Worm (Caenorhabditis elegans): Measurements from ENCODE around the gene T22C8.4.

The T22C8.4 gene

DNA sequence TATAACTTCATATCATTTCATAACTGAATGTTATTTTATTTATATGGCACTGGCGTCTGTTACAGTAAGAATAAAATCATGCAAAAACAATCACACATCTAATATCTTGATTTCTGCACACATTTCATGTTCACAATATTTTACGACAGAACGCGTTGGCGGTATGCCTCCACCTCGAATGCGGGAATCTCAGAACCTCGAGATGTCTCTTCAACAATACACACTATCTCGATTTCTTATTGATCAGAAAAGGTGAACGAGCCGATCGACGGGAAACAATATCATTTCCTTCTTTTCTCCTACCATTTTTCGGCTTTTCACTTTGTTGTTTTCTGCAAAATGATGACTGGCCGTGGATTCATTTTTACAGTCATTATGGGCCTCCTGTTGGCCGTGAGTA, 15.6 kb downstream of the T22C8.4 start, which contains the start of gene F28C6.10:
Gene F28C6.10, plus strand, starts transcription at position 301 of the 400 bp plus-strand sequence.
- TF ChIP-seq nhr-23 (tag; optimal IDR thresholded peaks at IDR 0.05) (no peak), sem-4 (tag; optimal IDR thresholded peaks at IDR 0.05) (no peak), peb-1 (tag; optimal IDR thresholded peaks at IDR 0.05) (no peak), fos-1 (tag; optimal IDR thresholded peaks at IDR 0.05) (no peak), lin-39 (tag; optimal IDR thresholded peaks at IDR 0.05) (no peak), lin-13 (GFP tag; optimal IDR thresholded peaks at IDR 0.05) (no peak), F13H6.1 (tag; optimal IDR thresholded peaks at IDR 0.05) (no peak), nhr-129 (tag; optimal IDR thresholded peaks at IDR 0.05) (no peak), ztf-11 (tag; optimal IDR thresholded peaks at IDR 0.05) (no peak), Y55F3AM.14 (GFP tag; optimal IDR thresholded peaks at IDR 0.05) (no peak), gmeb-1 (tag; optimal IDR thresholded peaks at IDR 0.05) (no peak), snpc-4 (tag; optimal IDR thresholded peaks at IDR 0.05) (no peak), aly-2 (tag; optimal IDR thresholded peaks at IDR 0.05) (no peak), sma-3 (GFP tag; optimal IDR thresholded peaks at IDR 0.05) (no peak), blmp-1 (tag; optimal IDR thresholded peaks at IDR 0.05; ENCODE audit: insufficient read depth) (no peak)

DNA sequence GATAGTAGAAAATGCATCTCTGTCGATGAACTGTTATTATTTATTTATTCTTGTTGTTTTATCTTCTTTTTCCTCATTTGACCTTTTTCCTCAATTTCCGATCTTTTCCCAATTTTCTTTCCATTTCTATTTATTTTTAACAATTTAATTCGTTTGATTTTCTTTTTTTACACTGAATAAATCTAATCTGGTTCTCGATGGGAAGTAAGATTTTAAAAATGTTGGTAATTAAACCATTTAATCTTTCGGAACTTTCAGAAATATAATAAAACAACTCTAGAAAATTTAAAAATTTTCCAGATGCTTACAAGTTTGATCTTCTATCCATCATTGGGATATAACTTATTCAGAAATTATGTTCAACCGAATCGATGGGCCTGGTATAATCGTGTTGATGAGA, 16.7 kb downstream of the T22C8.4 start, which contains the start of gene F28C6.8:
Gene F28C6.8, plus strand, starts transcription at position 301 of the 400 bp plus-strand sequence.
- TF ChIP-seq dmd-4 (tag; optimal IDR thresholded peaks at IDR 0.05) (no peak), unc-55 (GFP tag; optimal IDR thresholded peaks at IDR 0.05) (no peak), alr-1 (tag; optimal IDR thresholded peaks at IDR 0.05) (no peak), nhr-10 (tag; optimal IDR thresholded peaks at IDR 0.05) (no peak), lin-13 (GFP tag; optimal IDR thresholded peaks at IDR 0.05) (no peak), ceh-16 (tag; optimal IDR thresholded peaks at IDR 0.05) (no peak)

DNA sequence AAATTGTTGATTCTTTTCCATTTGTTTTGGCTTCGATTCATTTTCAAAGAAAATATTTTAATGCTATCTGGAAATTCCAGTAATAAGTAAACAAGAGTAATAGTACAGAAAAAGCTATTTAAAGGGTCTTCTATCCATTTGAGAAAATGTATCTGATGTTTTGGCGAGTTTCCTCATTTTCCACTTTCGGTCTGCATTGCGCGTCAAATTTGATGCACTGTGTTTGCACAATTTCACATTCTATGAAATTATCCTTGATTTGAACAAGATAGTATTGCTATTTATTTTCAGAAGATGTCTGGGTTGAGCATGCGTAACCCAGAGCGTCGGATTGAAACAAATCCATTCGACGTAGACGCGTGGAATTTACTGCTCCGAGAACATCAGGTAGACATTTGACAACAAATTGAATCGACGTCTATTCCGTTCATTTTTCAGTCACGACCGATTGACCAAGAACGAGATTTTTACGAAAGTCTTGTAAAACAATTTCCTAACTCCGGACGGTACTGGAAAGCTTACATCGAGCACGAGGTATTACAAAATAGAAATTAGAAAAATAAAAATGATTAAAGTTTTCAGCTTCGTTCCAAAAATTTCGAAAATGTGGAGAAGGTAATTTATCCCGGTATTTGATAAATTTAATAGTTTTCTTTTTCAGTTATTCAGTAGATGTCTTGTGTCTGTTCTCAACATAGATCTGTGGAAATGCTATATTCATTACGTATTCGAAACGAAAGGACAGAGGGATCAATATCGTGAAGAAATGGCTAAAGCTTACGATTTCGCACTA, 19.5 kb downstream of the T22C8.4 start, which contains the start of gene suf-1:
Gene suf-1, plus strand, starts transcription at position 280 of the 793 bp plus-strand sequence.
- TF ChIP-seq fos-1 (tag; optimal IDR thresholded peaks at IDR 0.05) = peak; percentile 9
- TF ChIP-seq sma-3 (GFP tag; optimal IDR thresholded peaks at IDR 0.05) = no peak
- no peak for TF ChIP-seq nhr-23 (tag; optimal IDR thresholded peaks at IDR 0.05)
- peak; percentile 36 for TF ChIP-seq crh-2 (tag; optimal IDR thresholded peaks at IDR 0.05)
- TF ChIP-seq ama-1 (optimal IDR thresholded peaks at IDR 0.05) = no peak
- TF ChIP-seq alr-1 (tag; optimal IDR thresholded peaks at IDR 0.05) = no peak
- peak; percentile 14 for TF ChIP-seq nhr-129 (tag; optimal IDR thresholded peaks at IDR 0.05)
- TF ChIP-seq dmd-4 (tag; optimal IDR thresholded peaks at IDR 0.05) = no peak
- peak; percentile 33 for TF ChIP-seq lin-13 (GFP tag; optimal IDR thresholded peaks at IDR 0.05)
- TF ChIP-seq sma-9 (GFP tag; optimal IDR thresholded peaks at IDR 0.05) = peak; percentile 8
- TF ChIP-seq sma-9 (tag; optimal IDR thresholded peaks at IDR 0.05) = no peak
- peak; percentile 35 for TF ChIP-seq nhr-21 (tag; optimal IDR thresholded peaks at IDR 0.05)
- TF ChIP-seq mdl-1 (tag; optimal IDR thresholded peaks at IDR 0.05) = no peak
- no peak for TF ChIP-seq nhr-10 (tag; optimal IDR thresholded peaks at IDR 0.05)
- TF ChIP-seq lsy-2 (tag; optimal IDR thresholded peaks at IDR 0.05) = peak in 1 of 2 experiments; percentile 58
- TF ChIP-seq sem-4 (tag; optimal IDR thresholded peaks at IDR 0.05) = peak; percentile 35

DNA sequence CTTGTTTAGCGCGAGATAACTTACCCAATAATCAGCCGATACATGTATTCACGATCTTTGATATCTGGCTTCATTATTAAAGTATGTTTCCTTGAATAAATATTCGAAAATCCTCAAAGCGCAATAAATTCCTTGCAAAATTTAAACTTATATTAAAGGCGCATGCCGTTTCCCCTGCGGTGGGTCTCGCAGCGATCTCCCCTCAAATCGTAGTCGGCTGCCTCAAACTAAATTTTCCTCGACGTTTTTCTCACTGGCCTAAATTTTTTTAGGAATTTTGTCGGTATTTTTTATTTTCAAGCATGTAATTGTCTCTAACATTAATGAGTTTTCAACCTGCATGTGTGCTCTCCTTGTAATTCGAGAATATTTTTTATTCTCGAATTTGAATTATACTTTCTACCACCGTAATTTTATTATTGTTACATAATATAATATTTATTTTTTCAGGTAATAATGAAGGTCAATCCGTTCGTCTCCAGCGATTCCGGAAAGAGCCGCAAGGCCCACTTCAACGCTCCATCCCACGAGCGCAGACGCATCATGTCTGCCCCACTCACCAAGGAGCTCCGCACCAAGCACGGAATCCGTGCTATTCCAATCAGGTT, 20.9 kb downstream of the T22C8.4 start, which contains the start of the genes cpf-1 and rpl-26:
Gene cpf-1, minus strand, starts transcription at position 104 of the 608 bp plus-strand sequence.
Gene rpl-26, plus strand, starts transcription at position 449 of the 608 bp plus-strand sequence.
- TF ChIP-seq gmeb-1 (tag; optimal IDR thresholded peaks at IDR 0.05) = peak; percentile 71
- peak; percentile 22 to 89 for TF ChIP-seq lsy-2 (tag; optimal IDR thresholded peaks at IDR 0.05)
- peak; percentile 75 for TF ChIP-seq unc-55 (GFP tag; optimal IDR thresholded peaks at IDR 0.05)
- TF ChIP-seq aly-2 (tag; optimal IDR thresholded peaks at IDR 0.05) = no peak
- TF ChIP-seq Y55F3AM.14 (GFP tag; optimal IDR thresholded peaks at IDR 0.05) = no peak
- no peak for TF ChIP-seq ama-1 (optimal IDR thresholded peaks at IDR 0.05)
- no peak for TF ChIP-seq ztf-4 (tag; optimal IDR thresholded peaks at IDR 0.05)
- TF ChIP-seq fos-1 (tag; optimal IDR thresholded peaks at IDR 0.05) = peak; percentile 33
- TF ChIP-seq zag-1 (tag; optimal IDR thresholded peaks at IDR 0.05) = no peak
- no peak for TF ChIP-seq F13H6.1 (tag; optimal IDR thresholded peaks at IDR 0.05)
- no peak for TF ChIP-seq unc-62 (GFP tag; optimal IDR thresholded peaks at IDR 0.05)
- TF ChIP-seq nhr-10 (tag; optimal IDR thresholded peaks at IDR 0.05) = no peak
- no peak for TF ChIP-seq nhr-25 (tag; optimal IDR thresholded peaks at IDR 0.05)
- no peak for TF ChIP-seq unc-39 (tag; optimal IDR thresholded peaks at IDR 0.05)
- TF ChIP-seq egl-27 (tag; optimal IDR thresholded peaks at IDR 0.05) = no peak
- TF ChIP-seq lin-39 (tag; optimal IDR thresholded peaks at IDR 0.05) = no peak
- no peak for TF ChIP-seq peb-1 (tag; optimal IDR thresholded peaks at IDR 0.05)
- TF ChIP-seq nhr-237 (tag; optimal IDR thresholded peaks at IDR 0.05) = no peak
- peak; percentile 60 for TF ChIP-seq crh-2 (tag; optimal IDR thresholded peaks at IDR 0.05)
- TF ChIP-seq nhr-23 (tag; optimal IDR thresholded peaks at IDR 0.05) = no peak
- peak; percentile 24 for TF ChIP-seq sma-9 (GFP tag; optimal IDR thresholded peaks at IDR 0.05)
- TF ChIP-seq sma-9 (tag; optimal IDR thresholded peaks at IDR 0.05) = no peak
- TF ChIP-seq skn-1 (tag; optimal IDR thresholded peaks at IDR 0.05) = no peak
- TF ChIP-seq snpc-4 (tag; optimal IDR thresholded peaks at IDR 0.05) = peak; percentile 75
- peak; percentile 4 for TF ChIP-seq sma-3 (GFP tag; optimal IDR thresholded peaks at IDR 0.05)
- TF ChIP-seq R02D3.7 (tag; optimal IDR thresholded peaks at IDR 0.05) = no peak
- peak; percentile 47 for TF ChIP-seq nhr-129 (tag; optimal IDR thresholded peaks at IDR 0.05)
- no peak for TF ChIP-seq mbf-1 (tag; optimal IDR thresholded peaks at IDR 0.05)
- no peak for TF ChIP-seq ztf-11 (tag; optimal IDR thresholded peaks at IDR 0.05)
- no peak for TF ChIP-seq elt-1 (tag; optimal IDR thresholded peaks at IDR 0.05)
- TF ChIP-seq sem-4 (tag; optimal IDR thresholded peaks at IDR 0.05) = peak; percentile 49
- TF ChIP-seq ztf-1 (GFP tag; conservative IDR thresholded peaks at IDR 0.05) = no peak
- no peak for TF ChIP-seq nhr-6 (tag; optimal IDR thresholded peaks at IDR 0.05)
- TF ChIP-seq C34F6.9 (tag; optimal IDR thresholded peaks at IDR 0.05) = peak; percentile 77

Measured in whole organism, L2 larva.